Worm (Caenorhabditis elegans): Measurements from ENCODE around the gene C44C10.5.

Gene C44C10.5

ce11 chrX:11725646-11726045 lies 35.3 kb downstream of the C44C10.5 start:
- TF ChIP-seq nhr-25 (tag; optimal IDR thresholded peaks at IDR 0.05) (no peak), nhr-129 (tag; optimal IDR thresholded peaks at IDR 0.05) (peak; percentile 27)

- TF ChIP-seq sma-9 (GFP tag; optimal IDR thresholded peaks at IDR 0.05), result peak; percentile 33
- TF ChIP-seq sma-9 (tag; optimal IDR thresholded peaks at IDR 0.05), result no peak
- TF ChIP-seq ceh-16 (tag; optimal IDR thresholded peaks at IDR 0.05), result peak; percentile 66
- TF ChIP-seq elt-1 (tag; optimal IDR thresholded peaks at IDR 0.05), result peak; percentile 93
- no peak for TF ChIP-seq mbf-1 (tag; optimal IDR thresholded peaks at IDR 0.05)
Measured at ce11 chrX:11726450-11726849, 36.1 kb downstream of the C44C10.5 start.

- TF ChIP-seq mdl-1 (tag; optimal IDR thresholded peaks at IDR 0.05) (peak; percentile 47 to 78), ztf-1 (GFP tag; conservative IDR thresholded peaks at IDR 0.05) (no peak), unc-62 (GFP tag; optimal IDR thresholded peaks at IDR 0.05) (no peak), unc-55 (GFP tag; optimal IDR thresholded peaks at IDR 0.05) (no peak), zag-1 (tag; optimal IDR thresholded peaks at IDR 0.05) (no peak), blmp-1 (tag; optimal IDR thresholded peaks at IDR 0.05; ENCODE audit: insufficient read depth) (peak; percentile 5), unc-39 (tag; optimal IDR thresholded peaks at IDR 0.05) (no peak), F13H6.1 (tag; optimal IDR thresholded peaks at IDR 0.05) (peak; percentile 45), nhr-6 (tag; optimal IDR thresholded peaks at IDR 0.05) (no peak), nhr-12 (tag; optimal IDR thresholded peaks at IDR 0.05) (no peak), crh-2 (tag; optimal IDR thresholded peaks at IDR 0.05) (peak; percentile 89), fos-1 (tag; optimal IDR thresholded peaks at IDR 0.05) (peak; percentile 87), dmd-4 (tag; optimal IDR thresholded peaks at IDR 0.05) (no peak), aly-2 (tag; optimal IDR thresholded peaks at IDR 0.05) (no peak), elt-1 (tag; optimal IDR thresholded peaks at IDR 0.05) (no peak), ceh-16 (tag; optimal IDR thresholded peaks at IDR 0.05) (no peak), mab-5 (tag; optimal IDR thresholded peaks at IDR 0.05) (no peak), nhr-77 (tag; optimal IDR thresholded peaks at IDR 0.05) (no peak), ZK546.5 (tag; optimal IDR thresholded peaks at IDR 0.05) (no peak), sma-9 (GFP tag; optimal IDR thresholded peaks at IDR 0.05) (peak; percentile 97), sma-9 (tag; optimal IDR thresholded peaks at IDR 0.05) (no peak), lsy-2 (tag; optimal IDR thresholded peaks at IDR 0.05) (peak in 1 of 2 experiments; percentile 42), ama-1 (optimal IDR thresholded peaks at IDR 0.05) (no peak), peb-1 (tag; optimal IDR thresholded peaks at IDR 0.05) (no peak), alr-1 (tag; optimal IDR thresholded peaks at IDR 0.05) (no peak), nhr-129 (tag; optimal IDR thresholded peaks at IDR 0.05) (peak; percentile 62), nhr-237 (tag; optimal IDR thresholded peaks at IDR 0.05) (no peak), C34F6.9 (tag; optimal IDR thresholded peaks at IDR 0.05) (no peak), gmeb-1 (tag; optimal IDR thresholded peaks at IDR 0.05) (peak; percentile 40), nhr-21 (tag; optimal IDR thresholded peaks at IDR 0.05) (peak; percentile 18), skn-1 (tag; optimal IDR thresholded peaks at IDR 0.05) (no peak), ztf-4 (tag; optimal IDR thresholded peaks at IDR 0.05) (no peak), egl-27 (tag; optimal IDR thresholded peaks at IDR 0.05) (peak; percentile 9), sem-4 (tag; optimal IDR thresholded peaks at IDR 0.05) (no peak), nhr-11 (tag; optimal IDR thresholded peaks at IDR 0.05) (no peak), ztf-11 (tag; optimal IDR thresholded peaks at IDR 0.05) (no peak), elt-3 (tag; optimal IDR thresholded peaks at IDR 0.05) (no peak), R02D3.7 (tag; optimal IDR thresholded peaks at IDR 0.05) (no peak), nhr-23 (tag; optimal IDR thresholded peaks at IDR 0.05) (no peak), snpc-4 (tag; optimal IDR thresholded peaks at IDR 0.05) (no peak), sma-3 (GFP tag; optimal IDR thresholded peaks at IDR 0.05) (peak; percentile 72), Y55F3AM.14 (GFP tag; optimal IDR thresholded peaks at IDR 0.05) (no peak)
Measured at ce11 chrX:11727761-11728160, 37.4 kb downstream of the C44C10.5 start, which contains the start of the genes gst-42 and D1053.2. TSS of gene gst-42 (minus strand) at chrX:11727936. TSS of gene D1053.2 (plus strand) at chrX:11728151.
